Fruit fly (Drosophila melanogaster) S2 (cell line): Measurements from ENCODE around the gene gish.

Experiments
- CG8478 ChIP-seq: fragments of >200 bp; optimal IDR thresholded peaks from 2 replicates; lab custom pipeline; 2018
- CTCF ChIP-seq, 2 experiments: fragments of >200 bp; optimal IDR thresholded peaks; 2 replicates each; lab custom pipeline; 2018

DNA sequence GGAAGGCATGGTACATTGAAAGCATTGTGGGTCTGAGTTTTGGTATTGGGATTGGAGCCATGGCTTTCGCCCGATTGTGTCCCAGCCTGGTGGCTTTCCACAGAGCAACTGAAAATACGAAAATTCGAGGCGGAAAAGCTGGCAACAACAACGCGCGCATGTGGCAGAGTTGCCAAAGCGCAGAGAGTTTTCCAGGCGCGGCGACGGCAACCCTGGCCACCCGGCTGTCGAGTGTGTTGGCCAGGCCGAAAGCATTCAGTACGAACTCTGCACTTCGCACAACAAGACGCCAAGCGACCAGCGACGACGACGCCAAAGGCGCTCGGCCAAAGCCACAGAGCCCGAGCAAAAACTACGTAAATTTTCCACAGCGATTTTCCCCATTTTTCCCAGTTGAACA, 46.5 kb upstream of the gish start:
- TF ChIP-seq CG8478 (no peak), CTCF (optimal IDR thresholded peaks at IDR 0.05; lab: Kevin White, UChicago) (no peak)
